Worm (Caenorhabditis elegans) whole organism, early embryonic: ENCODE measurements around the gene fbxc-21.
A peak's percentile ranks its signal among the peaks of the same experiment; 100 is the strongest.
"Not testable (repeated sequence)": the region's sequence is repeated elsewhere in the genome, so short reads cannot be mapped to it uniquely, and the experiment has no call there.

Experiments
- B0310.2 ChIP-seq: sonication (generic microtip); optimal IDR thresholded peaks from 2 replicates; lab custom pipeline; 2016; ENCODE audit warnings: mild to moderate bottlenecking, missing genetic modification characterization, missing compliant biosample characterization
- F13C5.2 ChIP-seq: sonication (generic microtip); optimal IDR thresholded peaks from 2 replicates; lab custom pipeline; 2017; ENCODE audit warnings: mild to moderate bottlenecking, missing genetic modification characterization, inconsistent platforms, missing compliant biosample characterization
- aly-1 ChIP-seq: sonication (generic microtip); optimal IDR thresholded peaks from 2 replicates; lab custom pipeline; 2016; ENCODE audit warnings: missing genetic modification characterization, missing compliant biosample characterization
- ama-1 ChIP-seq: fragments of 150-350 bp; optimal IDR thresholded peaks from 2 replicates; lab custom pipeline; 2014
- ceh-13 ChIP-seq: fragments of 200-800 bp; sonication (Bioruptor generic); optimal IDR thresholded peaks from 2 replicates; lab custom pipeline; 2018; ENCODE audit warnings: mild to moderate bottlenecking, missing genetic modification characterization, missing compliant biosample characterization
- ceh-36 ChIP-seq: sonication (generic microtip); optimal IDR thresholded peaks from 2 replicates; lab custom pipeline; 2016; ENCODE audit warnings: missing genetic modification characterization, inconsistent platforms, missing compliant biosample characterization
- ets-7 ChIP-seq: sonication (generic microtip); optimal IDR thresholded peaks from 2 replicates; lab custom pipeline; 2016; ENCODE audit warnings: missing genotype, missing genetic modification characterization, missing compliant biosample characterization
- flt-1 ChIP-seq: fragments of 200-800 bp; sonication (Bioruptor generic); IDR thresholded peaks from 2 replicates; pipeline ENCODE4 v1.3.6; 2022; ENCODE audit warnings: missing genetic modification characterization, missing compliant biosample characterization
- hmbx-1 ChIP-seq: sonication (generic microtip); optimal IDR thresholded peaks from 2 replicates; lab custom pipeline; 2016; ENCODE audit warnings: mild to moderate bottlenecking, missing genetic modification characterization, missing compliant biosample characterization
- hmg-4 ChIP-seq: fragments of 200-800 bp; sonication (Bioruptor generic); optimal IDR thresholded peaks from 2 replicates; lab custom pipeline; 2018; ENCODE audit warnings: mild to moderate bottlenecking, missing genetic modification characterization, missing compliant biosample characterization
- hnd-1 ChIP-seq: sonication (generic microtip); optimal IDR thresholded peaks from 2 replicates; lab custom pipeline; 2016; ENCODE audit warnings: missing genetic modification characterization, missing compliant biosample characterization
- pes-1 ChIP-seq: fragments of 200-800 bp; sonication (Bioruptor generic); IDR thresholded peaks from 2 replicates; pipeline ENCODE4 v1.3.6; 2022; ENCODE audit warnings: missing genetic modification reagents, missing genetic modification characterization, missing compliant biosample characterization
- scrt-1 ChIP-seq: fragments of 200-800 bp; sonication (Bioruptor generic); IDR thresholded peaks from 2 replicates; pipeline ENCODE4 v1.3.6; 2022; ENCODE audit warnings: missing genetic modification characterization, missing compliant biosample characterization
- sea-1 ChIP-seq: fragments of 200-800 bp; sonication (Bioruptor generic); conservative IDR thresholded peaks from 2 replicates; pipeline ENCODE4 v1.3.6; 2022; ENCODE audit warnings: missing genetic modification characterization, missing compliant biosample characterization
- tbx-11 ChIP-seq: fragments of 200-800 bp; sonication (Bioruptor generic); IDR thresholded peaks from 2 replicates; pipeline ENCODE4 v1.3.6; 2022; ENCODE audit warnings: missing genetic modification characterization, missing compliant biosample characterization
- tbx-37 ChIP-seq: fragments of 200-800 bp; sonication (Bioruptor generic); conservative IDR thresholded peaks from 2 replicates; pipeline ENCODE4 v1.3.6; 2022; ENCODE audit warnings: missing genetic modification reagents, missing genetic modification characterization, missing compliant biosample characterization
- tra-4 ChIP-seq: sonication (generic microtip); optimal IDR thresholded peaks from 2 replicates; lab custom pipeline; 2017; ENCODE audit warnings: missing genetic modification characterization, missing compliant biosample characterization

The fbxc-21 gene

DNA sequence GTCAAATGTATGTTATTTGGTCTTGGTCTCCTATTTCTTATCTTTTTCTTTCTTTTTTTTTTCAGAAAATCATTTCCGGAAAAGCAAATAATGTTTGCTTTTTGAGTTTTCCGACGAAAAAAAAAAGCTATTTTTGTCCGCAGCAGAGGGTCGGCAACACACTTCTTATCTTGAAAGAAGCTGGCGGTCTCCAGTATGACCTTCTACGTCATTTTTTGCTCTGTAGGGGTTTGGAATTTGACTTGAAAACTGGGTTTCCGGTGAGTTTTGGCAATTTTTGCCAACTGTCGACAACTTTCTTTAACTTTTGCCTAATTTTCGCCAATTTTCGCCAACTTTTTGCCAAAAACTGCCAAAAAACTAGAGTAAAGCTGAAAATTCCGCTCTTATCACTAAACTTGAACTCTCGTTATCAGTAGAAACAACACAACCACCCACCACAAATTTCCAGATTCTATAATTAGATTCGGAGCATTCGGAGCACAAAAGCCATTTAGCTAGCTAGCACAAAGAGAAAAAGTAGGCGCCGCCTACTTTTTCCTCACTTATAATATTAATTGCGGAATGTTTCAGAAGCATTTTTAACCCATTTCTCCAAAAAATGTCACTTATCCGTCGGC, 22.4 kb downstream of the fbxc-21 start, which contains the start of gene nhx-6:
TSS of gene nhx-6 (plus strand) at position 570 of the 620 bp plus-strand sequence.
- no peak for TF ChIP-seq tra-4 (tag; lab: Kevin White, UChicago)
- TF ChIP-seq hmbx-1 (tag; lab: Kevin White, UChicago), result no peak
- TF ChIP-seq aly-1 (tag; lab: Kevin White, UChicago), result no peak
- no peak for TF ChIP-seq sea-1 (GFP tag; lab: Robert Waterston, UW)
- TF ChIP-seq ceh-36, result no peak
- TF ChIP-seq B0310.2, result no peak
- TF ChIP-seq tbx-37, result no peak
- no peak for TF ChIP-seq hmg-4 (GFP tag; lab: Kevin White, UChicago)
- no peak for TF ChIP-seq tbx-11 (GFP tag; lab: Robert Waterston, UW)
- TF ChIP-seq pes-1 (GFP tag; lab: Robert Waterston, UW), result no peak
- TF ChIP-seq hnd-1, result no peak
- TF ChIP-seq scrt-1 (GFP tag; lab: Robert Waterston, UW), result no peak
- no peak for TF ChIP-seq F13C5.2 (tag; lab: Kevin White, UChicago)
- TF ChIP-seq ceh-13 (GFP tag; lab: Kevin White, UChicago), result no peak
- TF ChIP-seq ama-1, result no peak
- no peak for TF ChIP-seq ets-7 (tag; lab: Kevin White, UChicago)
- TF ChIP-seq flt-1, result no peak

DNA sequence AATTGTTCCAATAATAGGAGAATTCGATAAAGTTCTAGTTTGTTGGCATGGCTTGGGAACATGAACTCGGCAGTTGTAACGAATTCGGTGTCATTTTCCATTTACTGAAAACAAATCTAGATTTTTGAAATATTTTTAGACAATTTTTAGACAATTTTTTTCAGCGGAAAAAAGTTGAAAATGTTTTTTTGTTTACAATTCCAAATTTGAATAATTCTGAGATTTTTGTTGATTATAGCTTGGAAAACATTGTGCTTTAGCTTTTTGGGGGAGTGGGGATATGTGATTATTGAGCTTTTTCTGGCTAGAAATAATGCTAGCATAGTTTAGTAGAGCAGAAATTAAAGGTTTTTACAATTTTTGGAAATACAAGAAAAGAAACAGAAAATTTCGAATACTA, 23.8 kb downstream of the fbxc-21 start, which contains the start of gene srw-97:
TSS of gene srw-97 (minus strand) at position 101 of the 400 bp plus-strand sequence.
- no peak for TF ChIP-seq B0310.2

DNA sequence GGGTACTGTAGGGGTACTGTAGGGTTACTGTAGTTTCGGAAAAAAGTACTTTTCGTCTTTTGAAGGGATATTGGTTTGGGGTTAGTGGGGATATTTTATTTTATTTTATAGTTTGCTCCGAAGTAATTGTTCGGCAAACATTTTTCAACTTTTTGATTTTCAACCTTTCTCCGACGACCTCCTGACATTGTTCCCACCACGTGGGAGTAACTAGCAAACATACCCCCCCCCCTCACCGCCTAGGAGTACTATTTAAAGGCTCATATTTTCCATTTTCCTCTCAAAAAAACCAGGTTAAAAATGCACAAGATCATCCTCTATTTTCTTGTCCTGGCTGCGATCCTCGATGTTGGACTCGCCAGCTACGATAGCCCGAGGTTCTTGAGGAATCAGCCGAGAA, 26.7 kb downstream of the fbxc-21 start, which contains the start of gene srlf-29:
TSS of gene srlf-29 (plus strand) at position 301 of the 400 bp plus-strand sequence.
- TF ChIP-seq ceh-13 (GFP tag; lab: Kevin White, UChicago) (no peak), F13C5.2 (tag; lab: Kevin White, UChicago) (no peak), ama-1 (no peak), tbx-37 (no peak), tbx-11 (GFP tag; lab: Robert Waterston, UW) (no peak), tra-4 (tag; lab: Kevin White, UChicago) (no peak), ets-7 (tag; lab: Kevin White, UChicago) (no peak), ceh-36 (no peak), sea-1 (GFP tag; lab: Robert Waterston, UW) (no peak), scrt-1 (GFP tag; lab: Robert Waterston, UW) (no peak), hmbx-1 (tag; lab: Kevin White, UChicago) (no peak), hmg-4 (GFP tag; lab: Kevin White, UChicago) (no peak), flt-1 (no peak), aly-1 (tag; lab: Kevin White, UChicago) (no peak), pes-1 (GFP tag; lab: Robert Waterston, UW) (no peak), hnd-1 (no peak)

DNA sequence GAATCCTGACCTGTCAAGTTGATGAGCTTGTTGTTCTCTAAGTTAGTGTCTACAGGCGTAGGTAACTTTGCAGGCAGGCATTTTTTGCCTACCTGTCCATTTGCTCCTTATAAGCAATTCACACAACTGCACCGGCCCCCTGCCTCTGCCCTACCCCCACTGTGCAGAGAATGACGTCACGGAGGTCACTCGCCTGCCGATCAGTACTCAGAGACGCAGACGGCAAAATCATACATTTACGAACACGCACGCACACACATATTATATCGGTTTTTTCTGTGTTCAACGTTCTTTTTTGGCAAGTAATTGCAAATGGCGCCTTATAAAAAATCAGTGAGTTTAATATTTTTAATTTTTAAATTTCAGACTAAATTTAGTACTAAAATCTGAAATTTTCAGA, 29.2 kb downstream of the fbxc-21 start, which contains the start of gene duxl-1:
TSS of gene duxl-1 (plus strand) at position 184 of the 400 bp plus-strand sequence.
- TF ChIP-seq scrt-1 (GFP tag; lab: Robert Waterston, UW) (no peak), ets-7 (tag; lab: Kevin White, UChicago) (no peak), hmg-4 (GFP tag; lab: Kevin White, UChicago) (peak; percentile 16)

DNA sequence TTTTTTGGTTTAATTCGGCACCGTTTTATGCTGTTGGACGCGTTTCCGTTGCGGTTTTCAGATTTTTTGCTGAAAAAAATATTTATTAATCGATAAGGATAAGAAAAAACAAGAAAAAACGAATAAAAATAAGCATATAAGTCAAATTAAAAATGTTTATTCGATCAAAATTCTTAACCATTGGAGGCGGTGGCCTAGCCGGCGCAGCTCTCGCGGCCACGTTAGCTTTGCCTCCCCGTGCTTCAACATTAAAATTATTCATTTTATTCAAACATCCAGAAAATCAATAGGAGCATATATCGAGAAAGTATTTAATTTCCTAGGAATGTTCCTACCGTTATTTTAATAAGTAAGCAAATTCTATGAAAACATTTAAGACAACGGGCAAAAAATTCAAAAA, 29.8 kb downstream of the fbxc-21 start, which contains the start of gene ZC204.14:
TSS of gene ZC204.14 (minus strand) at position 69 of the 400 bp plus-strand sequence.
- TF ChIP-seq ceh-36 (no peak), sea-1 (GFP tag; lab: Robert Waterston, UW) (no peak), hmbx-1 (tag; lab: Kevin White, UChicago) (no peak), hmg-4 (GFP tag; lab: Kevin White, UChicago) (no peak), ama-1 (no peak), ceh-13 (GFP tag; lab: Kevin White, UChicago) (no peak), pes-1 (GFP tag; lab: Robert Waterston, UW) (no peak), scrt-1 (GFP tag; lab: Robert Waterston, UW) (no peak), flt-1 (no peak), hnd-1 (no peak), B0310.2 (no peak), aly-1 (tag; lab: Kevin White, UChicago) (no peak), ets-7 (tag; lab: Kevin White, UChicago) (no peak), tbx-11 (GFP tag; lab: Robert Waterston, UW) (no peak), tra-4 (tag; lab: Kevin White, UChicago) (no peak), F13C5.2 (tag; lab: Kevin White, UChicago) (no peak), tbx-37 (no peak)

DNA sequence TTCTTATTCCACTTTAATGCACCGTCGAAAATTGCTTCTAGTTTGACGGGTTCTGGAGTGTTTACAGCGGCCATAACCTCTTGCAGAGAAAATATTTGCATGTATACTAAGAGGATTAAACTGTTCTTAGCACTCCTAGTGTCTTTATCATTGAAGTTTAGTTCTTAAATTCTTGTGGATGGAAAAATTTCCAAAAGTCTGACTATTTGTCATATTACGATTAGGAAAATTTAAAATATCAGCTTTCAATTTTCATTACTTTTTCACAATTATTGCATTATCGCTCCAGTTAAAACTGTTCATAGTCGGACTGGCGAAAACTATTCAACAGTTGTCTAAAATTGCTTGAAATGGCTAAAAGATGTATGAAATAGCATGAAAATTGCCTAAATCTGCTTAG, 31.8 kb downstream of the fbxc-21 start, which contains the start of gene ZC204.13:
TSS of gene ZC204.13 (minus strand) at position 101 of the 400 bp plus-strand sequence.
- not testable (repeated sequence) for TF ChIP-seq ceh-36; tbx-37; aly-1 (tag; lab: Kevin White, UChicago)

DNA sequence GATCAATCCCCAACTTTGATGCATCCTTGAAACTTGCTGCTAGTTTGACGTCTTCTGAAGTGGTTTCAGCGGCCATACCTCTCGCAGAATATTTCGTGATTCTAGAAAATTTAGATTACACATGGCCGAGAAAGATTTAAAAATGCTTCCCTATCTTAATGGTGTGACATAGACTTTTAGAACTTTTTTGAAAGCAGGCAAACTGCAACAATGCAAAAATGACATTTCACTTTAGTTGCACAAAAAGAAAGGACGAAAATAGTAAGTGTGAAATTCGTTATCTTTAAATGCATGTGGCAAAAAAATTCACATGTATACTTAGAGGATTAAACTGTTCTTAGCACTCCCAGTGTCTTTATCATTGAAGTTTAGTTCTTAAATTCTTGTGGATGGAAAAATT, 35.5 kb downstream of the fbxc-21 start, which contains the start of gene ZC204.12:
TSS of gene ZC204.12 (minus strand) at position 101 of the 400 bp plus-strand sequence.
- TF ChIP-seq tbx-11 (GFP tag; lab: Robert Waterston, UW) (no peak), hmbx-1 (tag; lab: Kevin White, UChicago) (no peak), scrt-1 (GFP tag; lab: Robert Waterston, UW) (no peak), ceh-36 (no peak), sea-1 (GFP tag; lab: Robert Waterston, UW) (no peak), flt-1 (no peak), tra-4 (tag; lab: Kevin White, UChicago) (no peak), ama-1 (no peak), ceh-13 (GFP tag; lab: Kevin White, UChicago) (no peak), hmg-4 (GFP tag; lab: Kevin White, UChicago) (no peak), aly-1 (tag; lab: Kevin White, UChicago) (no peak), tbx-37 (no peak), ets-7 (tag; lab: Kevin White, UChicago) (no peak), hnd-1 (no peak), pes-1 (GFP tag; lab: Robert Waterston, UW) (no peak), B0310.2 (no peak), F13C5.2 (tag; lab: Kevin White, UChicago) (no peak)
